Fruit fly (Drosophila melanogaster) whole organism, embryonic: ENCODE results near the gene deltaCOP.

Source experiments
- Atf6 ChIP-seq: fragments of 200-800 bp; sonication (Bioruptor generic); IDR thresholded peaks from 2 replicates; pipeline ENCODE4 v1.3.6; 2022; ENCODE audit warnings: missing biosample characterization, missing genetic modification characterization
- CG10959 ChIP-seq: fragments of 200-800 bp; sonication (Bioruptor generic); IDR thresholded peaks from 2 replicates; pipeline ENCODE4 v1.3.6; 2022; ENCODE audit warnings: missing biosample characterization, missing genetic modification characterization
- CG11723 ChIP-seq: fragments of 200-800 bp; sonication (Bioruptor generic); optimal IDR thresholded peaks from 2 replicates; lab custom pipeline; 2017; ENCODE audit warnings: missing biosample characterization, mild to moderate bottlenecking, missing genetic modification characterization
- CG12104 ChIP-seq: fragments of 200-800 bp; sonication (Bioruptor generic); optimal IDR thresholded peaks from 3 replicates; lab custom pipeline; 2016; ENCODE audit warnings: missing biosample characterization, missing genetic modification characterization
- CG12942 ChIP-seq: fragments of 200-800 bp; sonication (Bioruptor generic); optimal IDR thresholded peaks from 3 replicates; lab custom pipeline; 2016; ENCODE audit warnings: missing biosample characterization, missing genetic modification characterization
- CG1529 ChIP-seq: fragments of 200-800 bp; sonication (Bioruptor generic); optimal IDR thresholded peaks from 3 replicates; lab custom pipeline; 2018; ENCODE audit warnings: missing biosample characterization, missing genetic modification characterization
- CG16779 ChIP-seq: fragments of 200-800 bp; sonication (Bioruptor generic); IDR thresholded peaks from 2 replicates; pipeline ENCODE4 v1.3.6; 2022; ENCODE audit warnings: missing biosample characterization, missing genetic modification characterization
- CG16863 ChIP-seq: fragments of 200-800 bp; sonication (Bioruptor generic); optimal IDR thresholded peaks from 3 replicates; lab custom pipeline; 2016; ENCODE audit warnings: missing biosample characterization, missing genetic modification characterization
- CG17361 ChIP-seq: fragments of 200-800 bp; sonication (Bioruptor generic); IDR thresholded peaks from 3 replicates; pipeline ENCODE4 v1.3.6; 2022; ENCODE audit warnings: missing biosample characterization, missing genetic modification characterization
- CG17802 ChIP-seq: fragments of 200-800 bp; sonication (Bioruptor generic); optimal IDR thresholded peaks from 2 replicates; lab custom pipeline; 2018; ENCODE audit warnings: missing biosample characterization, mild to moderate bottlenecking, missing genetic modification characterization, moderate library complexity
- CG1792 ChIP-seq: fragments of 200-800 bp; sonication (Bioruptor generic); optimal IDR thresholded peaks from 2 replicates; lab custom pipeline; 2016; ENCODE audit warnings: missing biosample characterization, missing genetic modification characterization
- CG18764 ChIP-seq: fragments of 200-800 bp; sonication (Bioruptor generic); optimal IDR thresholded peaks from 3 replicates; lab custom pipeline; 2016; ENCODE audit warnings: missing biosample characterization, missing genetic modification characterization
- CG2202 ChIP-seq: fragments of 200-800 bp; sonication (Bioruptor generic); optimal IDR thresholded peaks from 2 replicates; lab custom pipeline; 2018; ENCODE audit warnings: missing biosample characterization, mild to moderate bottlenecking, missing genetic modification characterization
- CG31388 ChIP-seq: fragments of 200-800 bp; sonication (Bioruptor generic); optimal IDR thresholded peaks from 2 replicates; lab custom pipeline; 2016; ENCODE audit warnings: missing biosample characterization, missing genetic modification characterization
- CG34224 ChIP-seq: fragments of 200-800 bp; sonication (Bioruptor generic); IDR thresholded peaks from 3 replicates; pipeline ENCODE4 v1.3.6; 2022; ENCODE audit warnings: missing biosample characterization, missing genetic modification characterization; ENCODE audit not compliant: partially characterized antibody
- CG34422 ChIP-seq: fragments of 200-800 bp; sonication (Bioruptor generic); IDR thresholded peaks from 3 replicates; pipeline ENCODE4 v1.3.6; 2022; ENCODE audit warnings: missing biosample characterization, missing genetic modification characterization
- CG4730 ChIP-seq: fragments of 200-800 bp; sonication (Bioruptor generic); IDR thresholded peaks from 2 replicates; pipeline ENCODE4 v1.3.6; 2022; ENCODE audit warnings: missing biosample characterization, missing genetic modification characterization
- CG5953 ChIP-seq: fragments of 200-800 bp; sonication (Bioruptor generic); IDR thresholded peaks from 2 replicates; pipeline ENCODE4 v1.3.6; 2022; ENCODE audit warnings: missing biosample characterization, missing genetic modification characterization
- CG7271 ChIP-seq: fragments of 200-800 bp; sonication (Bioruptor generic); optimal IDR thresholded peaks from 2 replicates; lab custom pipeline; 2018; ENCODE audit warnings: missing biosample characterization, mild to moderate bottlenecking, missing genetic modification characterization, moderate library complexity
- CG7745 ChIP-seq: fragments of 200-800 bp; sonication (Bioruptor generic); optimal IDR thresholded peaks from 2 replicates; lab custom pipeline; 2018; ENCODE audit warnings: missing biosample characterization, mild to moderate bottlenecking, missing genetic modification characterization, moderate library complexity
- CG7786 ChIP-seq: fragments of 200-800 bp; sonication (Bioruptor generic); optimal IDR thresholded peaks from 2 replicates; lab custom pipeline; 2016; ENCODE audit warnings: missing biosample characterization, missing genetic modification characterization
- D19B ChIP-seq: fragments of 200-800 bp; sonication (Bioruptor generic); optimal IDR thresholded peaks from 2 replicates; lab custom pipeline; 2017; ENCODE audit warnings: missing biosample characterization, mild to moderate bottlenecking, missing genetic modification characterization
- Doc2 ChIP-seq: fragments of 200-800 bp; sonication (Bioruptor generic); IDR thresholded peaks from 2 replicates; pipeline ENCODE4 v1.3.6; 2022; ENCODE audit warnings: missing biosample characterization, missing genetic modification characterization
- Doc3 ChIP-seq: fragments of 200-800 bp; sonication (Bioruptor generic); IDR thresholded peaks from 3 replicates; pipeline ENCODE4 v1.3.6; 2022; ENCODE audit warnings: missing biosample characterization, missing genetic modification characterization; ENCODE audit not compliant: partially characterized antibody
- E2f1 ChIP-seq: fragments of 200-800 bp; sonication (Bioruptor generic); IDR thresholded peaks from 2 replicates; pipeline ENCODE4 v1.3.6; 2022; ENCODE audit warnings: missing biosample characterization, missing genetic modification characterization
- E2f2 ChIP-seq: fragments of 200-800 bp; sonication (Bioruptor generic); IDR thresholded peaks from 2 replicates; pipeline ENCODE4 v1.3.6; 2022; ENCODE audit warnings: missing biosample characterization, missing genetic modification characterization
- H15 ChIP-seq: fragments of 200-800 bp; sonication (Bioruptor generic); IDR thresholded peaks from 3 replicates; pipeline ENCODE4 v1.3.6; 2022; ENCODE audit warnings: missing biosample characterization, missing genetic modification characterization
- HmgD ChIP-seq: fragments of 200-800 bp; sonication (Bioruptor generic); optimal IDR thresholded peaks from 3 replicates; lab custom pipeline; 2016; ENCODE audit warnings: missing biosample characterization, missing genetic modification characterization
- MTF-1 ChIP-seq: fragments of 200-800 bp; sonication (Bioruptor generic); optimal IDR thresholded peaks from 2 replicates; lab custom pipeline; 2018; ENCODE audit warnings: missing biosample characterization, mild to moderate bottlenecking, missing genetic modification characterization, borderline replicate concordance
- Nf-YB ChIP-seq: fragments of 200-800 bp; sonication (Bioruptor generic); optimal IDR thresholded peaks from 3 replicates; lab custom pipeline; 2019; ENCODE audit warnings: missing biosample characterization, mild to moderate bottlenecking, missing genetic modification characterization, moderate library complexity
- Optix ChIP-seq: fragments of 200-800 bp; sonication (Bioruptor generic); IDR thresholded peaks from 3 replicates; pipeline ENCODE4 v1.3.6; 2022; ENCODE audit warnings: missing biosample characterization, missing genetic modification characterization
- Ssrp ChIP-seq: fragments of 200-800 bp; sonication (Bioruptor generic); optimal IDR thresholded peaks from 2 replicates; lab custom pipeline; 2018; ENCODE audit warnings: missing biosample characterization, mild to moderate bottlenecking, missing genetic modification characterization, moderate library complexity
- ap ChIP-seq: fragments of 200-800 bp; sonication (Bioruptor generic); IDR thresholded peaks from 2 replicates; pipeline ENCODE4 v1.3.6; 2022; ENCODE audit warnings: missing biosample characterization, missing genetic modification characterization
- ase ChIP-seq: fragments of 200-800 bp; sonication (Bioruptor generic); IDR thresholded peaks from 3 replicates; pipeline ENCODE4 v1.3.6; 2022; ENCODE audit warnings: missing biosample characterization, missing genetic modification characterization
- chif ChIP-seq, 2 experiments: fragments of 200-800 bp; sonication (Bioruptor generic); optimal IDR thresholded peaks; 3 replicates each; lab custom pipeline; 2016; ENCODE audit warnings: missing biosample characterization in 2 of 2, missing genetic modification characterization in 2 of 2
- dimm ChIP-seq: fragments of 200-800 bp; sonication (Bioruptor generic); IDR thresholded peaks from 2 replicates; pipeline ENCODE4 v1.3.6; 2022; ENCODE audit warnings: missing biosample characterization, missing genetic modification characterization
- dm ChIP-seq: fragments of 200-800 bp; sonication (Bioruptor generic); optimal IDR thresholded peaks from 3 replicates; lab custom pipeline; 2016; ENCODE audit warnings: missing biosample characterization, missing genetic modification characterization
- emc ChIP-seq: fragments of 200-800 bp; sonication (Bioruptor generic); optimal IDR thresholded peaks from 2 replicates; lab custom pipeline; 2016; ENCODE audit warnings: missing biosample characterization, missing genetic modification characterization
- gce ChIP-seq: fragments of 200-800 bp; sonication (Bioruptor generic); IDR thresholded peaks from 3 replicates; pipeline ENCODE4 v1.3.6; 2022; ENCODE audit warnings: missing biosample characterization, missing genetic modification characterization
- gcm ChIP-seq: fragments of 200-800 bp; sonication (Bioruptor generic); optimal IDR thresholded peaks from 2 replicates; lab custom pipeline; 2019; ENCODE audit warnings: missing biosample characterization, mild to moderate bottlenecking, missing genetic modification characterization, moderate library complexity
- ham ChIP-seq: fragments of 200-800 bp; sonication (Bioruptor generic); IDR thresholded peaks from 2 replicates; pipeline ENCODE4 v1.3.6; 2022; ENCODE audit warnings: missing biosample characterization, missing genetic modification characterization
- inv ChIP-seq: fragments of 200-800 bp; sonication (Bioruptor generic); IDR thresholded peaks from 2 replicates; pipeline ENCODE4 v1.3.6; 2022; ENCODE audit warnings: missing biosample characterization, missing genetic modification characterization; ENCODE audit not compliant: partially characterized antibody
- lola ChIP-seq, 3 experiments: fragments of >200 bp in 2 of 3; fragments of 200-800 bp in 1 of 3; sonication (Bioruptor generic) in 1 of 3; optimal IDR thresholded peaks; 2 replicates each; lab custom pipeline; 2017 to 2019; ENCODE audit warnings: missing biosample characterization in 3 of 3, missing genetic modification characterization in 3 of 3, mild to moderate bottlenecking in 1 of 3, moderate library complexity in 1 of 3
- nerfin-1 ChIP-seq: fragments of 200-800 bp; sonication (Bioruptor generic); optimal IDR thresholded peaks from 3 replicates; lab custom pipeline; 2019; ENCODE audit warnings: missing biosample characterization, mild to moderate bottlenecking, missing genetic modification characterization, moderate library complexity
- peb ChIP-seq: fragments of 200-800 bp; sonication (Bioruptor generic); IDR thresholded peaks from 2 replicates; pipeline ENCODE4 v1.3.6; 2022; ENCODE audit warnings: missing biosample characterization, missing genetic modification characterization
- pho ChIP-seq: fragments of 200-800 bp; sonication (Bioruptor generic); optimal IDR thresholded peaks from 2 replicates; lab custom pipeline; 2016; ENCODE audit warnings: missing biosample characterization, missing genetic modification characterization
- sima ChIP-seq: fragments of 200-800 bp; sonication (Bioruptor generic); optimal IDR thresholded peaks from 2 replicates; lab custom pipeline; 2016; ENCODE audit warnings: missing biosample characterization, missing genetic modification characterization
- stc ChIP-seq: fragments of 200-800 bp; sonication (Bioruptor generic); IDR thresholded peaks from 2 replicates; pipeline ENCODE4 v1.3.6; 2022; ENCODE audit warnings: missing biosample characterization, missing genetic modification characterization
- zen ChIP-seq: fragments of 200-800 bp; sonication (Bioruptor generic); optimal IDR thresholded peaks from 3 replicates; lab custom pipeline; 2018; ENCODE audit warnings: missing biosample characterization, mild to moderate bottlenecking, missing genetic modification characterization, moderate library complexity
- zfh2 ChIP-seq: fragments of 200-800 bp; sonication (Bioruptor generic); optimal IDR thresholded peaks from 2 replicates; lab custom pipeline; 2016; ENCODE audit warnings: missing biosample characterization, missing genetic modification characterization

deltaCOP gene

DNA sequence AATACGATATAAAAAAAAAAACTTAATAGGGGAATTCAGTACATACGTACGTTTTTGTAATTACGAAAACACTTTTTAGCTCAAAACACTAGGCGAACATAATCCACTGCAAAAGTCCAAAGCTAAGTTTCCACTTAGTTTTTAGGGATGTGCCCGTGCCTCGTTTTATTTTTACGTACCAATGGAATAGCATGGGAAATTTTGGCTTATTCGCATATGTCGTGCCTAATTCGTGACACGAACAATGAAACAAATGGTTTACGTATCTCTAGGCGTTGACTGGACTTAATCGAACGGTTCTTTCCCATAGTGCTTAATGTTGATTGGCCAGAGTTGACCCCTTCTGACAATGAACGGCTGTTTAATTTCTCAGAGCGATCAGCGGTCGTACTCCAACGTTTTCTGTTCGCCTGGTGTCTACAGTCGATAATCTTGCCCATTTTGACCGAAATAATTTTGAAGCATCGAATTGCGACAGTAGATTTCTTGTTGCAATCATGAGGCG is 18.1 kb upstream of the deltaCOP start, which contains the start of gene CG14818 (continued):
- peak; percentile 65 for TF ChIP-seq CG17361 (GFP tag; lab: Robert Waterston, UW)
- TF ChIP-seq Doc3 (GFP tag; lab: Robert Waterston, UW) = peak; percentile 92
- TF ChIP-seq CG1529 = no peak
- TF ChIP-seq ap (GFP tag; lab: Robert Waterston, UW) = 0 out of 2 replicates have a peak, but pooled peaks have one; percentile 9
- no peak for TF ChIP-seq MTF-1
- TF ChIP-seq CG5953 (GFP tag; lab: Robert Waterston, UW) = 0 out of 2 replicates have a peak, but pooled peaks have one; percentile 31
- TF ChIP-seq sima (GFP tag; lab: Kevin White, UChicago) = no peak
- peak; percentile 74 for TF ChIP-seq CG7786 (GFP tag; lab: Kevin White, UChicago)
- TF ChIP-seq CG34422 (GFP tag; lab: Robert Waterston, UW) = peak; percentile 48; the same call in 1 of the 3 replicates
- TF ChIP-seq HmgD (GFP tag; lab: Kevin White, UChicago) = no peak
- no peak for TF ChIP-seq CG31388 (GFP tag; lab: Kevin White, UChicago)
- TF ChIP-seq dm (GFP tag; lab: Kevin White, UChicago) = peak; percentile 25
- peak; percentile 29; the same call in 1 of the 2 replicates for TF ChIP-seq peb (GFP tag; lab: Robert Waterston, UW)
- peak; percentile 26; the same call in 1 of the 2 replicates for TF ChIP-seq CG4730 (GFP tag; lab: Robert Waterston, UW)
- peak; percentile 79 for TF ChIP-seq Nf-YB (GFP tag; lab: Kevin White, UChicago)
- TF ChIP-seq CG12942 (GFP tag; lab: Kevin White, UChicago) = peak; percentile 36
- TF ChIP-seq gcm (GFP tag; lab: Kevin White, UChicago) = peak; percentile 23
- TF ChIP-seq Atf6 (GFP tag; lab: Robert Waterston, UW) = peak; percentile 59; the same call in 1 of the 2 replicates
- TF ChIP-seq CG12104 = no peak
- peak; percentile 33; the same call in 1 of the 2 replicates for TF ChIP-seq CG10959 (GFP tag; lab: Robert Waterston, UW)
- peak; percentile 16 for TF ChIP-seq CG18764
- peak; percentile 41 for TF ChIP-seq pho (GFP tag; lab: Kevin White, UChicago)
- peak; percentile 72 for TF ChIP-seq zfh2 (GFP tag; lab: Kevin White, UChicago)
- peak; percentile 27 for TF ChIP-seq CG1792 (GFP tag; lab: Kevin White, UChicago)
- TF ChIP-seq stc (GFP tag; lab: Robert Waterston, UW) = 0 out of 2 replicates have a peak, but pooled peaks have one; percentile 29
- TF ChIP-seq dimm = no peak
- peak; percentile 29 for TF ChIP-seq E2f2 (GFP tag; lab: Robert Waterston, UW)
- peak; percentile 51; the same call in 1 of the 2 replicates for TF ChIP-seq E2f1 (GFP tag; lab: Robert Waterston, UW)
- TF ChIP-seq Doc2 (GFP tag; lab: Robert Waterston, UW) = no peak
- TF ChIP-seq nerfin-1 (tag; lab: Kevin White, UChicago) = no peak
- TF ChIP-seq CG34224 (GFP tag; lab: Robert Waterston, UW) = peak; percentile 89
- TF ChIP-seq Optix (GFP tag; lab: Robert Waterston, UW) = peak; percentile 54; the same call in 2 of the 3 replicates
- TF ChIP-seq gce (GFP tag; lab: Robert Waterston, UW) = no peak
- TF ChIP-seq CG2202 (tag; lab: Kevin White, UChicago) = no peak
- TF ChIP-seq CG16863 = peak; percentile 56
- peak; percentile 12 for TF ChIP-seq emc (GFP tag; lab: Kevin White, UChicago)
- peak; percentile 20 for TF ChIP-seq zen (tag; lab: Kevin White, UChicago)
- TF ChIP-seq inv (GFP tag; lab: Robert Waterston, UW) = peak; percentile 81
- TF ChIP-seq D19B (GFP tag; lab: Kevin White, UChicago) = peak; percentile 26
- TF ChIP-seq CG7271 = no peak
- TF ChIP-seq CG17802 (tag; lab: Kevin White, UChicago) = peak; percentile 23
- TF ChIP-seq ase (GFP tag; lab: Robert Waterston, UW) = 0 out of 3 replicates have a peak, but pooled peaks have one; percentile 25
- no peak; the same call in 2 of the 3 replicates for TF ChIP-seq H15 (GFP tag; lab: Robert Waterston, UW)
- TF ChIP-seq CG16779 (GFP tag; lab: Robert Waterston, UW) = 0 out of 2 replicates have a peak, but pooled peaks have one; percentile 45
- peak in 1 of 3 experiments; percentile 46 for TF ChIP-seq lola (GFP tag; optimal IDR thresholded peaks at IDR 0.05; lab: Kevin White, UChicago)
- TF ChIP-seq chif (GFP tag; optimal IDR thresholded peaks at IDR 0.05; lab: Kevin White, UChicago) = peak; percentile 30 to 56
- TF ChIP-seq Ssrp (tag; lab: Kevin White, UChicago) = peak; percentile 24
- no peak for TF ChIP-seq CG11723 (GFP tag; lab: Kevin White, UChicago)
- TF ChIP-seq CG7745 (tag; lab: Kevin White, UChicago) = no peak
- TF ChIP-seq ham = no peak
